Fruit fly (Drosophila melanogaster) whole organism, embryonic: ENCODE results near the gene CG5196.
A peak's percentile ranks its signal among the peaks of the same experiment; 100 is the strongest.

Experiments
- CG10274 ChIP-seq: fragments of 200-800 bp; sonication (Bioruptor generic); optimal IDR thresholded peaks from 3 replicates; lab custom pipeline; 2017; ENCODE audit warnings: missing biosample characterization, mild to moderate bottlenecking, missing genetic modification characterization
- CG11695 ChIP-seq: fragments of 200-800 bp; sonication (Bioruptor generic); IDR thresholded peaks from 3 replicates; pipeline ENCODE4 v1.3.6; 2022; ENCODE audit warnings: missing biosample characterization, missing genetic modification characterization
- CG12104 ChIP-seq: fragments of 200-800 bp; sonication (Bioruptor generic); optimal IDR thresholded peaks from 3 replicates; lab custom pipeline; 2016; ENCODE audit warnings: missing biosample characterization, missing genetic modification characterization
- CG12219 ChIP-seq: fragments of 200-800 bp; sonication (Bioruptor generic); optimal IDR thresholded peaks from 3 replicates; lab custom pipeline; 2018; ENCODE audit warnings: missing biosample characterization, mild to moderate bottlenecking, missing genetic modification characterization
- CG12659 ChIP-seq: fragments of 200-800 bp; sonication (Bioruptor generic); optimal IDR thresholded peaks from 3 replicates; lab custom pipeline; 2017; ENCODE audit warnings: mild to moderate bottlenecking, missing biosample characterization, missing genetic modification reagents, missing genetic modification characterization
- CG14667 ChIP-seq: fragments of 200-800 bp; sonication (Bioruptor generic); IDR thresholded peaks from 2 replicates; pipeline ENCODE4 v1.3.6; 2022; ENCODE audit warnings: missing biosample characterization, missing genetic modification characterization
- CG14860 ChIP-seq: fragments of 200-800 bp; sonication (Bioruptor generic); IDR thresholded peaks from 3 replicates; pipeline ENCODE4 v1.3.6; 2022; ENCODE audit warnings: missing biosample characterization, missing genetic modification characterization; ENCODE audit not compliant: partially characterized antibody
- CG15514 ChIP-seq: fragments of 200-800 bp; sonication (Bioruptor generic); optimal IDR thresholded peaks from 3 replicates; lab custom pipeline; 2017; ENCODE audit warnings: missing biosample characterization, missing genetic modification characterization, mild to moderate bottlenecking, moderate library complexity, missing genetic modification reagents
- CG16863 ChIP-seq: fragments of 200-800 bp; sonication (Bioruptor generic); optimal IDR thresholded peaks from 3 replicates; lab custom pipeline; 2016; ENCODE audit warnings: missing biosample characterization, missing genetic modification characterization
- CG2129 ChIP-seq: fragments of 200-800 bp; sonication (Bioruptor generic); IDR thresholded peaks from 2 replicates; pipeline ENCODE4 v1.3.6; 2022; ENCODE audit warnings: missing biosample characterization, missing genetic modification characterization; ENCODE audit not compliant: partially characterized antibody
- CG3163 ChIP-seq: fragments of 200-800 bp; sonication (Bioruptor generic); optimal IDR thresholded peaks from 3 replicates; lab custom pipeline; 2016; ENCODE audit warnings: missing biosample characterization, missing genetic modification characterization
- CG33557 ChIP-seq: fragments of 200-800 bp; sonication (Bioruptor generic); optimal IDR thresholded peaks from 2 replicates; lab custom pipeline; 2019; ENCODE audit warnings: missing biosample characterization, mild to moderate bottlenecking, missing genetic modification characterization, moderate library complexity
- CG34224 ChIP-seq: fragments of 200-800 bp; sonication (Bioruptor generic); IDR thresholded peaks from 3 replicates; pipeline ENCODE4 v1.3.6; 2022; ENCODE audit warnings: missing biosample characterization, missing genetic modification characterization; ENCODE audit not compliant: partially characterized antibody
- CG3726 ChIP-seq: fragments of 200-800 bp; sonication (Bioruptor generic); IDR thresholded peaks from 3 replicates; pipeline ENCODE4, ENCODE4 v1.3.6; 2022; ENCODE audit warnings: missing biosample characterization, missing genetic modification characterization
- CG7357 ChIP-seq: fragments of 200-800 bp; sonication (Bioruptor generic); IDR thresholded peaks from 3 replicates; pipeline ENCODE4 v1.3.6; 2022; ENCODE audit warnings: missing biosample characterization, missing genetic modification characterization
- CG7963 ChIP-seq: fragments of 200-800 bp; sonication (Bioruptor generic); IDR thresholded peaks from 3 replicates; pipeline ENCODE4 v1.3.6; 2022; ENCODE audit warnings: missing biosample characterization, missing genetic modification characterization; ENCODE audit not compliant: partially characterized antibody
- CG8478 ChIP-seq: fragments of >200 bp; optimal IDR thresholded peaks from 2 replicates; lab custom pipeline; 2018
- CG8924 ChIP-seq: fragments of 200-800 bp; optimal IDR thresholded peaks from 3 replicates; lab custom pipeline; 2019; ENCODE audit warnings: missing biosample characterization, mild to moderate bottlenecking, missing genetic modification characterization, moderate library complexity
- CG9797 ChIP-seq: fragments of 200-800 bp; sonication (Bioruptor generic); optimal IDR thresholded peaks from 3 replicates; lab custom pipeline; 2018; ENCODE audit warnings: missing biosample characterization, mild to moderate bottlenecking, missing genetic modification characterization
- CG9932 ChIP-seq: fragments of 200-800 bp; sonication (Bioruptor generic); IDR thresholded peaks from 2 replicates; pipeline ENCODE4 v1.3.6; 2022; ENCODE audit warnings: missing biosample characterization, missing genetic modification characterization
- Deaf1 ChIP-seq: fragments of 200-800 bp; optimal IDR thresholded peaks from 3 replicates; lab custom pipeline; 2019; ENCODE audit warnings: missing biosample characterization, mild to moderate bottlenecking, missing genetic modification characterization, moderate library complexity
- Drgx ChIP-seq: fragments of 200-800 bp; sonication (Bioruptor generic); IDR thresholded peaks from 2 replicates; pipeline ENCODE4 v1.3.6; 2022; ENCODE audit warnings: missing biosample characterization, missing genetic modification characterization
- Ets97D ChIP-seq: fragments of 200-800 bp; sonication (Bioruptor generic); optimal IDR thresholded peaks from 3 replicates; lab custom pipeline; 2016; ENCODE audit warnings: missing biosample characterization, missing genetic modification characterization
- HHEX ChIP-seq: fragments of 200-800 bp; sonication (Bioruptor generic); optimal IDR thresholded peaks from 3 replicates; lab custom pipeline; 2017; ENCODE audit warnings: missing biosample characterization, mild to moderate bottlenecking, missing genetic modification characterization, missing genetic modification reagents
- HLH4C ChIP-seq: fragments of 200-800 bp; sonication (Bioruptor generic); IDR thresholded peaks from 3 replicates; pipeline ENCODE4 v1.3.6; 2022; ENCODE audit warnings: missing biosample characterization, missing genetic modification characterization; ENCODE audit not compliant: partially characterized antibody
- Med ChIP-seq: fragments of 200-800 bp; sonication (Bioruptor generic); peaks from one replicate; lab custom pipeline; 2016; ENCODE audit warnings: missing biosample characterization, missing genetic modification characterization, mild to moderate bottlenecking, inconsistent platforms, moderate library complexity
- Nf-YC ChIP-seq: fragments of 200-800 bp; optimal IDR thresholded peaks from 3 replicates; lab custom pipeline; 2019; ENCODE audit warnings: missing biosample characterization, mild to moderate bottlenecking, missing genetic modification characterization, moderate library complexity
- Opbp ChIP-seq: fragments of 200-800 bp; sonication (Bioruptor generic); IDR thresholded peaks from 3 replicates; pipeline ENCODE4 v1.3.6; 2022; ENCODE audit warnings: missing biosample characterization, missing genetic modification characterization; ENCODE audit not compliant: partially characterized antibody
- Optix ChIP-seq: fragments of 200-800 bp; sonication (Bioruptor generic); IDR thresholded peaks from 3 replicates; pipeline ENCODE4 v1.3.6; 2022; ENCODE audit warnings: missing biosample characterization, missing genetic modification characterization
- Ptx1 ChIP-seq: fragments of 200-800 bp; sonication (Bioruptor generic); IDR thresholded peaks from 2 replicates; pipeline ENCODE4 v1.3.6; 2022; ENCODE audit warnings: missing biosample characterization, missing genetic modification characterization
- Sry-δ ChIP-seq: fragments of 200-800 bp; sonication (Bioruptor generic); optimal IDR thresholded peaks from 2 replicates; lab custom pipeline; 2016; ENCODE audit warnings: missing biosample characterization, missing genetic modification characterization
- Trl ChIP-seq, 3 experiments: fragments of >200 bp in 2 of 3; fragments of 200-800 bp in 1 of 3; sonication (Bioruptor generic) in 1 of 3; optimal IDR thresholded peaks; 2 replicates in 1 of 3; 3 replicates in 2 of 3; lab custom pipeline; 2016 to 2017; ENCODE audit warnings: missing biosample characterization in 1 of 3, missing genetic modification characterization in 1 of 3
- Xrp1 ChIP-seq: fragments of 200-800 bp; sonication (Bioruptor generic); IDR thresholded peaks from 2 replicates; pipeline ENCODE4 v1.3.6; 2022; ENCODE audit warnings: missing biosample characterization, missing genetic modification characterization
- al ChIP-seq: fragments of 200-800 bp; sonication (Bioruptor generic); IDR thresholded peaks from 2 replicates; pipeline ENCODE4 v1.3.6; 2022; ENCODE audit warnings: missing biosample characterization, missing genetic modification characterization
- amos ChIP-seq: fragments of 200-800 bp; sonication (Bioruptor generic); IDR thresholded peaks from 2 replicates; pipeline ENCODE4 v1.3.6; 2022; ENCODE audit warnings: missing biosample characterization, missing genetic modification characterization; ENCODE audit not compliant: partially characterized antibody
- chm ChIP-seq: fragments of 200-800 bp; sonication (Bioruptor generic); IDR thresholded peaks from 2 replicates; pipeline ENCODE4 v1.3.6; 2022; ENCODE audit warnings: missing biosample characterization, missing genetic modification characterization
- corto ChIP-seq: fragments of 200-800 bp; sonication (Bioruptor generic); optimal IDR thresholded peaks from 2 replicates; lab custom pipeline; 2016; ENCODE audit warnings: missing biosample characterization, mild to moderate bottlenecking, missing genetic modification characterization, moderate library complexity
- danr ChIP-seq: fragments of 200-800 bp; sonication (Bioruptor generic); IDR thresholded peaks from 2 replicates; pipeline ENCODE4 v1.3.6; 2022; ENCODE audit warnings: missing biosample characterization, missing genetic modification characterization
- dimm ChIP-seq: fragments of 200-800 bp; sonication (Bioruptor generic); IDR thresholded peaks from 2 replicates; pipeline ENCODE4 v1.3.6; 2022; ENCODE audit warnings: missing biosample characterization, missing genetic modification characterization
- dmrt99B ChIP-seq: fragments of 200-800 bp; sonication (Bioruptor generic); optimal IDR thresholded peaks from 2 replicates; lab custom pipeline; 2018; ENCODE audit warnings: missing biosample characterization, mild to moderate bottlenecking, missing genetic modification characterization, moderate library complexity
- gcm ChIP-seq: fragments of 200-800 bp; sonication (Bioruptor generic); optimal IDR thresholded peaks from 2 replicates; lab custom pipeline; 2019; ENCODE audit warnings: missing biosample characterization, mild to moderate bottlenecking, missing genetic modification characterization, moderate library complexity
- insv ChIP-seq, 2 experiments: fragments of 200-800 bp; sonication (Bioruptor generic); optimal IDR thresholded peaks; 3 replicates each; lab custom pipeline; 2016 to 2018; ENCODE audit warnings: missing biosample characterization in 2 of 2, missing genetic modification characterization in 2 of 2
- inv ChIP-seq: fragments of 200-800 bp; sonication (Bioruptor generic); IDR thresholded peaks from 2 replicates; pipeline ENCODE4 v1.3.6; 2022; ENCODE audit warnings: missing biosample characterization, missing genetic modification characterization; ENCODE audit not compliant: partially characterized antibody
- lab ChIP-seq: fragments of 200-800 bp; sonication (Bioruptor generic); optimal IDR thresholded peaks from 3 replicates; lab custom pipeline; 2017; ENCODE audit warnings: missing biosample characterization, missing genetic modification characterization, mild to moderate bottlenecking, moderate library complexity, missing genetic modification reagents
- lola ChIP-seq, 3 experiments: fragments of >200 bp in 2 of 3; fragments of 200-800 bp in 1 of 3; sonication (Bioruptor generic) in 1 of 3; optimal IDR thresholded peaks; 2 replicates each; lab custom pipeline; 2017 to 2019; ENCODE audit warnings: missing biosample characterization in 3 of 3, missing genetic modification characterization in 3 of 3, mild to moderate bottlenecking in 1 of 3, moderate library complexity in 1 of 3
- prd ChIP-seq, 3 experiments: fragments of >200 bp in 2 of 3; fragments of 200-800 bp in 1 of 3; sonication (Bioruptor generic) in 1 of 3; optimal IDR thresholded peaks in 2 of 3; IDR thresholded peaks in 1 of 3; 2 replicates in 2 of 3; 3 replicates in 1 of 3; pipeline versions ENCODE4 v1.3.6 to Lab custom; 2017 to 2022; ENCODE audit warnings: missing biosample characterization in 1 of 3, missing genetic modification characterization in 1 of 3
- pzg ChIP-seq: fragments of 200-800 bp; sonication (Bioruptor generic); optimal IDR thresholded peaks from 3 replicates; lab custom pipeline; 2018; ENCODE audit warnings: missing biosample characterization, mild to moderate bottlenecking, missing genetic modification characterization, moderate library complexity

CG5196 gene

dm6 chr3R:12413274-12413958 is 5.3 kb downstream of the CG5196 start, which contains the start of the genes Dip-C and pps (continued):
- TF ChIP-seq amos (GFP tag; lab: Robert Waterston, UW) (peak; percentile 82), HHEX (GFP tag; lab: Kevin White, UChicago) (no peak), HLH4C (peak; percentile 68; the same call in 2 of the 3 replicates), danr (GFP tag; lab: Robert Waterston, UW) (no peak), CG2129 (GFP tag; lab: Robert Waterston, UW) (peak; percentile 40; the same call in 1 of the 2 replicates), Sry-δ (GFP tag; lab: Kevin White, UChicago) (peak; percentile 60), chm (GFP tag; lab: Robert Waterston, UW) (no peak), prd (optimal IDR thresholded peaks at IDR 0.05; lab: Kevin White, UChicago) (no peak), prd (GFP tag; IDR thresholded peaks at IDR 0.05; lab: Robert Waterston, UW) (no peak), CG8478 (no peak), gcm (GFP tag; lab: Kevin White, UChicago) (peak; percentile 60), CG9932 (GFP tag; lab: Robert Waterston, UW) (no peak), CG14667 (GFP tag; lab: Robert Waterston, UW) (no peak), CG14860 (GFP tag; lab: Robert Waterston, UW) (peak; percentile 35; the same call in 1 of the 3 replicates), CG12659 (GFP tag; lab: Kevin White, UChicago) (peak; percentile 63), CG7357 (GFP tag; lab: Robert Waterston, UW) (no peak), lola (GFP tag; optimal IDR thresholded peaks at IDR 0.05; lab: Kevin White, UChicago) (no peak), Nf-YC (tag; lab: Kevin White, UChicago) (no peak), CG34224 (GFP tag; lab: Robert Waterston, UW) (peak; percentile 70), CG3726 (GFP tag; lab: Robert Waterston, UW) (no peak), Xrp1 (no peak), CG3163 (GFP tag; lab: Kevin White, UChicago) (no peak), Opbp (peak; percentile 70), CG9797 (GFP tag; lab: Kevin White, UChicago) (peak; percentile 70), Trl (optimal IDR thresholded peaks at IDR 0.05; lab: Kevin White, UChicago) (no peak), Trl (GFP tag; optimal IDR thresholded peaks at IDR 0.05; lab: Kevin White, UChicago) (no peak), CG12104 (GFP tag; lab: Kevin White, UChicago) (peak; percentile 12), al (GFP tag; lab: Robert Waterston, UW) (no peak), Optix (GFP tag; lab: Robert Waterston, UW) (no peak), insv (GFP tag; optimal IDR thresholded peaks at IDR 0.05; lab: Kevin White, UChicago) (peak in 1 of 2 experiments; percentile 22), CG7963 (GFP tag; lab: Robert Waterston, UW) (peak; percentile 39; the same call in 1 of the 3 replicates), Ptx1 (GFP tag; lab: Robert Waterston, UW) (no peak), Ets97D (GFP tag; lab: Kevin White, UChicago) (no peak), CG15514 (GFP tag; lab: Kevin White, UChicago) (peak; percentile 99), corto (no peak), inv (GFP tag; lab: Robert Waterston, UW) (peak; percentile 65), Med (GFP tag; lab: Kevin White, UChicago) (peak; percentile 44), CG10274 (GFP tag; lab: Kevin White, UChicago) (no peak), CG16863 (GFP tag; lab: Kevin White, UChicago) (no peak), pzg (peak; percentile 69), CG8924 (tag; lab: Kevin White, UChicago) (peak; percentile 37), lab (no peak), CG12219 (no peak), dmrt99B (tag; lab: Kevin White, UChicago) (no peak), CG11695 (GFP tag; lab: Robert Waterston, UW) (no peak), Deaf1 (tag; lab: Kevin White, UChicago) (no peak), dimm (GFP tag; lab: Robert Waterston, UW) (no peak), Drgx (no peak), CG33557 (GFP tag; lab: Kevin White, UChicago) (no peak)
